Worm (Caenorhabditis elegans) whole organism, L3 larva: ENCODE measurements around the gene cwp-4.

Experiments used
- daf-12 ChIP-seq: fragments of 150-350 bp; optimal IDR thresholded peaks from 2 replicates; lab custom pipeline; 2014; ENCODE audit warnings: missing biosample characterization, missing genetic modification reagents, missing genetic modification characterization
- egl-27 ChIP-seq: sonication (generic microtip); optimal IDR thresholded peaks from 4 replicates; lab custom pipeline; 2017; ENCODE audit warnings: missing biosample characterization, missing genetic modification reagents, missing genetic modification characterization
- eor-1 ChIP-seq, 2 experiments: fragments of 150-350 bp; optimal IDR thresholded peaks; 2 replicates each; lab custom pipeline; 2014 to 2018; ENCODE audit warnings: missing biosample characterization in 2 of 2, missing genetic modification characterization in 2 of 2
- hmg-11 ChIP-seq: sonication (generic microtip); optimal IDR thresholded peaks from 2 replicates; lab custom pipeline; 2016; ENCODE audit warnings: missing genetic modification characterization, missing compliant biosample characterization
- lin-39 ChIP-seq: fragments of 150-350 bp; optimal IDR thresholded peaks from 2 replicates; lab custom pipeline; 2018; ENCODE audit warnings: missing biosample characterization, missing genetic modification reagents, missing genetic modification characterization
- mml-1 ChIP-seq: fragments of 150-350 bp; sonication (generic microtip); optimal IDR thresholded peaks from 3 replicates; lab custom pipeline; 2014; ENCODE audit warnings: missing biosample characterization, missing genetic modification characterization
- nhr-11 ChIP-seq: fragments of 150-350 bp; optimal IDR thresholded peaks from 2 replicates; lab custom pipeline; 2014; ENCODE audit warnings: missing biosample characterization, missing genetic modification characterization
- nhr-28 ChIP-seq: fragments of 150-350 bp; optimal IDR thresholded peaks from 2 replicates; lab custom pipeline; 2014; ENCODE audit warnings: missing biosample characterization, missing genetic modification characterization
- sea-2 ChIP-seq: fragments of 150-350 bp; sonication (generic microtip); optimal IDR thresholded peaks from 4 replicates; lab custom pipeline; 2014; ENCODE audit warnings: missing biosample characterization, missing genetic modification reagents, missing genetic modification characterization
- skn-1 ChIP-seq: fragments of 150-350 bp; optimal IDR thresholded peaks from 2 replicates; lab custom pipeline; 2014; ENCODE audit warnings: missing biosample characterization, missing genetic modification characterization
- tbx-2 ChIP-seq: sonication (generic microtip); optimal IDR thresholded peaks from 2 replicates; lab custom pipeline; 2016; ENCODE audit warnings: mild to moderate bottlenecking, missing genetic modification characterization, missing compliant biosample characterization
- unc-62 ChIP-seq: fragments of 150-350 bp; sonication (generic microtip); optimal IDR thresholded peaks from 4 replicates; lab custom pipeline; 2014; ENCODE audit warnings: missing biosample characterization, missing genetic modification reagents, missing genetic modification characterization

cwp-4 gene

DNA sequence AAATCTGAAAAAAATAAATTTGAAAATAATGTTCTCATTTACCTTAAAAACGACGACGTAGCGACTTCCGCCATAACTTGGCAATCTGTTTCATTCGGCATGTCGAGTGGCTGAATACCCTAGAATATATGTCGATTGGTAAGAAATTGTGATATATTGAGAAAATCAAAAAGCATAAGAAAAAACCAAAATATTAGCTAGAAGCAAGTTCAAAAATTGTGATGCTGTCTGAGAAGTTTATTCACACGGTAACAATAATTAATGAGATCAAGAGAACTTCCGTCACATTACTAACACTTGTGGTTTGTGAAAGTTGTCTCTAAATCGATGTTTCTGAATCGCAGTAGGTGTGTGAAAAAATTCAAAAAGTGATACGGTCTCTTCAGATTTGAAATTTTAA, 48.6 kb downstream of the cwp-4 start, which contains the start of gene srab-1:
Gene srab-1 (minus strand): TSS at position 101 of the 400 bp plus-strand sequence.
- TF ChIP-seq egl-27 (tag; lab: Kevin White, UChicago) = no peak
- no peak for TF ChIP-seq nhr-11 (tag; lab: Kevin White, UChicago)
- no peak for TF ChIP-seq nhr-28 (tag; lab: Kevin White, UChicago)
- no peak for TF ChIP-seq sea-2
- no peak for TF ChIP-seq skn-1 (tag; lab: Kevin White, UChicago)
- no peak for TF ChIP-seq tbx-2 (tag; lab: Kevin White, UChicago)
- TF ChIP-seq lin-39 (tag; lab: Kevin White, UChicago) = no peak

DNA sequence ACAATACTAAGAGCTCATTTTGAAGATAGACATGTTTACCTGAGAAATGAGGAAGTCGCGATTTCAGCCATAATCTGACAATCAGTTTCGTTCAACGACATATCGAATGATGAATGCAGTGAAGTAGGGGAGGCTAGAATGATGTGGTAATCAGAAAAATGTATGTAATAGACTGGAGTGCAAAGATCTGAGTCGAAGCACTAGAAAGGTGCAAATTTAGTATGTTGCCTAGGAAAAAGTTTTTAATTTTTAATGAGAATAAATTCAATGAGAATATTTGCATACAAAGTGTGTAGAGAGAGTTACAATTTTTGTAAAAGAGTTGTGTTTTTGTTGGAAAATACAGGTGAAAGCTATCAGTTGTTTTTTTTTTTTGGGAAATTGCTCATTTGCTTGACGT, 51.5 kb downstream of the cwp-4 start, which contains the start of gene srab-2:
Gene srab-2 (minus strand): TSS at position 101 of the 400 bp plus-strand sequence.
- no peak for TF ChIP-seq hmg-11 (tag; lab: Kevin White, UChicago)
- TF ChIP-seq eor-1 (tag; optimal IDR thresholded peaks at IDR 0.05; lab: Kevin White, UChicago) = no peak
- TF ChIP-seq mml-1 = no peak
- no peak for TF ChIP-seq daf-12 (tag; lab: Kevin White, UChicago)
- TF ChIP-seq unc-62 (GFP tag; lab: Kevin White, UChicago) = no peak
- no peak for TF ChIP-seq nhr-11 (tag; lab: Kevin White, UChicago)
